Fruit fly (Drosophila melanogaster) whole organism, embryonic: Measurements from ENCODE around the gene Irc.

Experiments
- Atf-2 ChIP-seq: fragments of 200-800 bp; sonication (Bioruptor generic); optimal IDR thresholded peaks from 2 replicates; lab custom pipeline; 2016; ENCODE audit warnings: missing biosample characterization, missing genetic modification characterization
- Blimp-1 ChIP-seq: fragments of 200-800 bp; sonication (Bioruptor generic); optimal IDR thresholded peaks from 3 replicates; lab custom pipeline; 2018; ENCODE audit warnings: missing biosample characterization, missing genetic modification characterization, mild to moderate bottlenecking, moderate library complexity, missing genetic modification reagents
- CG10147 ChIP-seq: fragments of 200-800 bp; sonication (Bioruptor generic); optimal IDR thresholded peaks from 2 replicates; lab custom pipeline; 2019; ENCODE audit warnings: missing biosample characterization, mild to moderate bottlenecking, missing genetic modification characterization, moderate library complexity
- CG1233 ChIP-seq: fragments of 200-800 bp; sonication (Bioruptor generic); optimal IDR thresholded peaks from 4 replicates; lab custom pipeline; 2018; ENCODE audit warnings: missing biosample characterization, mild to moderate bottlenecking, missing genetic modification characterization
- CG12659 ChIP-seq: fragments of 200-800 bp; sonication (Bioruptor generic); optimal IDR thresholded peaks from 3 replicates; lab custom pipeline; 2017; ENCODE audit warnings: mild to moderate bottlenecking, missing biosample characterization, missing genetic modification reagents, missing genetic modification characterization
- CG14710 ChIP-seq: fragments of 200-800 bp; sonication (Bioruptor generic); optimal IDR thresholded peaks from 3 replicates; lab custom pipeline; 2019; ENCODE audit warnings: missing biosample characterization, mild to moderate bottlenecking, missing genetic modification characterization, moderate library complexity
- CG15514 ChIP-seq: fragments of 200-800 bp; sonication (Bioruptor generic); optimal IDR thresholded peaks from 3 replicates; lab custom pipeline; 2017; ENCODE audit warnings: missing biosample characterization, missing genetic modification characterization, mild to moderate bottlenecking, moderate library complexity, missing genetic modification reagents
- CG15696 ChIP-seq: fragments of 200-800 bp; sonication (Bioruptor generic); optimal IDR thresholded peaks from 2 replicates; lab custom pipeline; 2019; ENCODE audit warnings: missing biosample characterization, mild to moderate bottlenecking, missing genetic modification characterization, moderate library complexity
- CG16779 ChIP-seq: fragments of 200-800 bp; sonication (Bioruptor generic); IDR thresholded peaks from 2 replicates; pipeline ENCODE4 v1.3.6; 2022; ENCODE audit warnings: missing biosample characterization, missing genetic modification characterization
- CG18764 ChIP-seq: fragments of 200-800 bp; sonication (Bioruptor generic); optimal IDR thresholded peaks from 3 replicates; lab custom pipeline; 2016; ENCODE audit warnings: missing biosample characterization, missing genetic modification characterization
- CG2116 ChIP-seq: fragments of 200-800 bp; sonication (Bioruptor generic); optimal IDR thresholded peaks from 3 replicates; lab custom pipeline; 2018; ENCODE audit warnings: missing biosample characterization, mild to moderate bottlenecking, missing genetic modification characterization
- CG2129 ChIP-seq: fragments of 200-800 bp; sonication (Bioruptor generic); IDR thresholded peaks from 2 replicates; pipeline ENCODE4 v1.3.6; 2022; ENCODE audit warnings: missing biosample characterization, missing genetic modification characterization; ENCODE audit not compliant: partially characterized antibody
- CG32767 ChIP-seq: fragments of 200-800 bp; sonication (Bioruptor generic); IDR thresholded peaks from 2 replicates; pipeline ENCODE4 v1.3.6; 2022; ENCODE audit warnings: missing biosample characterization, missing genetic modification characterization
- CG4360 ChIP-seq: fragments of 200-800 bp; sonication (Bioruptor generic); IDR thresholded peaks from 2 replicates; pipeline ENCODE4 v1.3.6; 2022; ENCODE audit warnings: missing biosample characterization, missing genetic modification characterization
- CG4707 ChIP-seq: fragments of 200-800 bp; sonication (Bioruptor generic); optimal IDR thresholded peaks from 2 replicates; lab custom pipeline; 2018; ENCODE audit warnings: missing biosample characterization, mild to moderate bottlenecking, missing genetic modification characterization, moderate library complexity
- CG5245 ChIP-seq: fragments of 200-800 bp; sonication (Bioruptor generic); optimal IDR thresholded peaks from 3 replicates; lab custom pipeline; 2016; ENCODE audit warnings: missing biosample characterization, missing genetic modification characterization
- CG6854 ChIP-seq: fragments of 200-800 bp; sonication (Bioruptor generic); optimal IDR thresholded peaks from 3 replicates; lab custom pipeline; 2017; ENCODE audit warnings: missing biosample characterization, mild to moderate bottlenecking, missing genetic modification characterization
- CG8478 ChIP-seq: fragments of >200 bp; optimal IDR thresholded peaks from 2 replicates; lab custom pipeline; 2018
- Dll ChIP-seq: fragments of 200-800 bp; sonication (Bioruptor generic); IDR thresholded peaks from 4 replicates; pipeline ENCODE4 v1.3.6; 2022; ENCODE audit warnings: missing biosample characterization, missing genetic modification characterization; ENCODE audit not compliant: partially characterized antibody
- MBD-R2 ChIP-seq: fragments of 200-800 bp; sonication (Bioruptor generic); IDR thresholded peaks from 2 replicates; pipeline ENCODE4 v1.3.6; 2022; ENCODE audit warnings: missing biosample characterization, missing genetic modification characterization
- Opbp ChIP-seq: fragments of 200-800 bp; sonication (Bioruptor generic); IDR thresholded peaks from 3 replicates; pipeline ENCODE4 v1.3.6; 2022; ENCODE audit warnings: missing biosample characterization, missing genetic modification characterization; ENCODE audit not compliant: partially characterized antibody
- Ravus ChIP-seq: fragments of 200-800 bp; sonication (Bioruptor generic); IDR thresholded peaks from 2 replicates; pipeline ENCODE4 v1.3.6; 2022; ENCODE audit warnings: missing biosample characterization, missing genetic modification characterization
- Scr ChIP-seq: fragments of 200-800 bp; sonication (Bioruptor generic); IDR thresholded peaks from 2 replicates; pipeline ENCODE4 v1.3.6; 2022; ENCODE audit warnings: missing biosample characterization, missing genetic modification characterization; ENCODE audit not compliant: partially characterized antibody
- Side ChIP-seq: fragments of 200-800 bp; sonication (Bioruptor generic); optimal IDR thresholded peaks from 2 replicates; lab custom pipeline; 2016; ENCODE audit warnings: missing biosample characterization, missing genetic modification characterization
- Stat92E ChIP-seq, 3 experiments: fragments of >200 bp in 2 of 3; fragments of 200-800 bp in 1 of 3; sonication (Bioruptor generic) in 1 of 3; optimal IDR thresholded peaks; 2 replicates each; lab custom pipeline; 2017 to 2019; ENCODE audit warnings: missing biosample characterization in 3 of 3, missing genetic modification characterization in 3 of 3, mild to moderate bottlenecking in 1 of 3, moderate library complexity in 1 of 3
- abd-A ChIP-seq: fragments of 200-800 bp; sonication (Bioruptor generic); optimal IDR thresholded peaks from 3 replicates; lab custom pipeline; 2019; ENCODE audit warnings: missing biosample characterization, mild to moderate bottlenecking, missing genetic modification characterization, moderate library complexity
- bigmax ChIP-seq: fragments of 200-800 bp; sonication (Bioruptor generic); optimal IDR thresholded peaks from 2 replicates; lab custom pipeline; 2018; ENCODE audit warnings: missing biosample characterization, mild to moderate bottlenecking, missing genetic modification characterization
- bsh ChIP-seq, 2 experiments: fragments of 200-800 bp; sonication (Bioruptor generic); optimal IDR thresholded peaks; 2 replicates each; lab custom pipeline; 2017 to 2018; ENCODE audit warnings: mild to moderate bottlenecking in 2 of 2, missing biosample characterization in 2 of 2, missing genetic modification characterization in 2 of 2, moderate library complexity in 1 of 2
- cato ChIP-seq: fragments of 200-800 bp; sonication (Bioruptor generic); optimal IDR thresholded peaks from 2 replicates; lab custom pipeline; 2016; ENCODE audit warnings: missing biosample characterization, missing genetic modification characterization, borderline replicate concordance
- chinmo ChIP-seq: fragments of 200-800 bp; sonication (Bioruptor generic); IDR thresholded peaks from 4 replicates; pipeline ENCODE4 v1.3.6; 2022; ENCODE audit warnings: missing biosample characterization, missing genetic modification characterization; ENCODE audit not compliant: partially characterized antibody
- crc ChIP-seq: fragments of 200-800 bp; sonication (Bioruptor generic); optimal IDR thresholded peaks from 2 replicates; lab custom pipeline; 2016; ENCODE audit warnings: missing biosample characterization, missing genetic modification characterization
- dati ChIP-seq: fragments of 200-800 bp; sonication (Bioruptor generic); IDR thresholded peaks from 2 replicates; pipeline ENCODE4 v1.3.6; 2022; ENCODE audit warnings: missing biosample characterization, missing genetic modification characterization
- dmrt11E ChIP-seq: fragments of 200-800 bp; sonication (Bioruptor generic); optimal IDR thresholded peaks from 3 replicates; lab custom pipeline; 2018; ENCODE audit warnings: missing biosample characterization, mild to moderate bottlenecking, missing genetic modification characterization, moderate library complexity
- fd64A ChIP-seq: fragments of 200-800 bp; sonication (Bioruptor generic); optimal IDR thresholded peaks from 3 replicates; lab custom pipeline; 2018; ENCODE audit warnings: missing biosample characterization, mild to moderate bottlenecking, missing genetic modification characterization
- gsb-n ChIP-seq: fragments of 200-800 bp; sonication (Bioruptor generic); optimal IDR thresholded peaks from 3 replicates; lab custom pipeline; 2018; ENCODE audit warnings: missing biosample characterization, mild to moderate bottlenecking, missing genetic modification characterization
- inv ChIP-seq: fragments of 200-800 bp; sonication (Bioruptor generic); IDR thresholded peaks from 2 replicates; pipeline ENCODE4 v1.3.6; 2022; ENCODE audit warnings: missing biosample characterization, missing genetic modification characterization; ENCODE audit not compliant: partially characterized antibody
- kni ChIP-seq: fragments of 200-800 bp; sonication (Bioruptor generic); optimal IDR thresholded peaks from 3 replicates; lab custom pipeline; 2017; ENCODE audit warnings: mild to moderate bottlenecking, missing biosample characterization, missing genetic modification reagents, missing genetic modification characterization
- lab ChIP-seq: fragments of 200-800 bp; sonication (Bioruptor generic); optimal IDR thresholded peaks from 3 replicates; lab custom pipeline; 2017; ENCODE audit warnings: missing biosample characterization, missing genetic modification characterization, mild to moderate bottlenecking, moderate library complexity, missing genetic modification reagents
- mirr ChIP-seq: fragments of 200-800 bp; sonication (Bioruptor generic); optimal IDR thresholded peaks from 3 replicates; lab custom pipeline; 2018; ENCODE audit warnings: missing biosample characterization, mild to moderate bottlenecking, missing genetic modification characterization
- nmo ChIP-seq: fragments of 200-800 bp; sonication (Bioruptor generic); optimal IDR thresholded peaks from 2 replicates; lab custom pipeline; 2018; ENCODE audit warnings: missing biosample characterization, mild to moderate bottlenecking, missing genetic modification characterization, moderate library complexity
- pnt ChIP-seq: fragments of 200-800 bp; sonication (Bioruptor generic); optimal IDR thresholded peaks from 3 replicates; lab custom pipeline; 2016; ENCODE audit warnings: missing biosample characterization, missing genetic modification characterization
- psq ChIP-seq: fragments of 200-800 bp; sonication (Bioruptor generic); optimal IDR thresholded peaks from 2 replicates; lab custom pipeline; 2017; ENCODE audit warnings: missing biosample characterization, missing genetic modification characterization
- pzg ChIP-seq: fragments of 200-800 bp; sonication (Bioruptor generic); optimal IDR thresholded peaks from 3 replicates; lab custom pipeline; 2018; ENCODE audit warnings: missing biosample characterization, mild to moderate bottlenecking, missing genetic modification characterization, moderate library complexity
- sd ChIP-seq: fragments of 200-800 bp; sonication (Bioruptor generic); optimal IDR thresholded peaks from 3 replicates; lab custom pipeline; 2018; ENCODE audit warnings: missing biosample characterization, mild to moderate bottlenecking, missing genetic modification characterization, moderate library complexity
- sens ChIP-seq: fragments of 200-800 bp; sonication (Bioruptor generic); peaks from one replicate; lab custom pipeline; 2016; ENCODE audit warnings: missing biosample characterization, missing genetic modification characterization
- slou ChIP-seq: fragments of 200-800 bp; sonication (Bioruptor generic); optimal IDR thresholded peaks from 3 replicates; lab custom pipeline; 2016; ENCODE audit warnings: missing biosample characterization, missing genetic modification characterization
- tup ChIP-seq: fragments of 200-800 bp; sonication (Bioruptor generic); optimal IDR thresholded peaks from 2 replicates; lab custom pipeline; 2016; ENCODE audit warnings: missing biosample characterization, mild to moderate bottlenecking, missing genetic modification characterization, moderate library complexity

The Irc gene

DNA sequence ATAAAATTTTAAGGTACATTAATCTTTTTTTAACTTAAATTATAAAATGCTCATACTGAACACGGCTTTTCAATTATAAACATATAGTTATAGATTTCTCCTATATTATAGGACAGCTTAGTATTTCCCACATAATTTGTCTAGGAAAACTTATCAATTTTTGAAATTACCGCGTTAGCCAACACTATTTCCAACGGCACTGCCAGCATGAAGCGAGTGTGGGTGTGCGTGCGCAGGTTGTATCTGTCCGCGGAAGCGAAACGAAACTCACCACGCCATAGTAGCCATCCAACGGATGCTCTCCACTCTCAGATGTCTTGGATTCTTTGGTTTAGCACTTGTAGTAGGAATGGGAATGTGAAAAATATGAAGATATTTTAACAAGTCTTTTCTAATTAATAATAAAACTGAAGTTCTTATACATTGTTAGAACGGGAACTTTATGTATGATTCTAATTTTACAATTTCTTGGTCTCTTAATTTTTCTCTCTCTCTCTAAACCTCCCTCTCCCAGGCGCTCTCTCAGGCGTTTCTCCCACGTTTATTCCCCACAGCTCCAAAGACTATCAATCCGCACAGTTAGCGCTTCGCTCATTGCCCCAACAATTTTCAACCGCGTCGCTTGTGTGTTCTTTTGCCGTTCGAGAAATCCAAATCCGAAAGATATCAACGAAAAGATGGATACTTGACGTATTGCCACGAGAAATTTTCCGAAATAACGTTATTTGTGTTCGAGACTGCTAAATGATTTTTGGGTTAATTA, 50.9 kb downstream of the Irc start, which contains the start of gene Dad (continued):
- TF ChIP-seq CG15514 (GFP tag; lab: Kevin White, UChicago) (peak; percentile 24), CG8478 (lab: Kevin White, UChicago) (no peak), CG15696 (tag; lab: Kevin White, UChicago) (no peak), CG10147 (GFP tag; lab: Kevin White, UChicago) (peak; percentile 5), sd (peak; percentile 7), Side (GFP tag; lab: Kevin White, UChicago) (peak; percentile 11), sens (GFP tag; lab: Kevin White, UChicago) (peak; percentile 88), CG2129 (no peak), lab (GFP tag; lab: Kevin White, UChicago) (peak; percentile 43), Stat92E (GFP tag; optimal IDR thresholded peaks at IDR 0.05; lab: Kevin White, UChicago) (peak in 1 of 3 experiments; percentile 52), CG2116 (no peak), Ravus (GFP tag; lab: Robert Waterston, UW) (no peak), kni (peak; percentile 41), Opbp (GFP tag; lab: Robert Waterston, UW) (0 out of 3 replicates have a peak, but pooled peaks have one; percentile 50), CG18764 (GFP tag; lab: Kevin White, UChicago) (no peak), bigmax (GFP tag; lab: Kevin White, UChicago) (no peak), MBD-R2 (GFP tag; lab: Robert Waterston, UW) (no peak), CG16779 (GFP tag; lab: Robert Waterston, UW) (no peak), CG4707 (GFP tag; lab: Kevin White, UChicago) (peak; percentile 29), pnt (GFP tag; lab: Kevin White, UChicago) (no peak), Blimp-1 (GFP tag; lab: Kevin White, UChicago) (no peak), CG1233 (GFP tag; lab: Kevin White, UChicago) (no peak), nmo (GFP tag; lab: Kevin White, UChicago) (no peak), psq (no peak), Scr (GFP tag; lab: Robert Waterston, UW) (0 out of 2 replicates have a peak, but pooled peaks have one; percentile 38), abd-A (tag; lab: Kevin White, UChicago) (peak; percentile 67), mirr (GFP tag; lab: Kevin White, UChicago) (peak; percentile 3), dmrt11E (tag; lab: Kevin White, UChicago) (no peak), gsb-n (no peak), chinmo (GFP tag; lab: Robert Waterston, UW) (0 out of 4 replicates have a peak, but pooled peaks have one; percentile 25), crc (no peak), fd64A (no peak), inv (no peak), Atf-2 (GFP tag; lab: Kevin White, UChicago) (no peak), CG4360 (GFP tag; lab: Robert Waterston, UW) (no peak; the same call in 1 of the 2 replicates), dati (GFP tag; lab: Robert Waterston, UW) (no peak), CG5245 (no peak), CG6854 (GFP tag; lab: Kevin White, UChicago) (no peak), CG14710 (tag; lab: Kevin White, UChicago) (no peak), bsh (GFP tag; optimal IDR thresholded peaks at IDR 0.05; lab: Kevin White, UChicago) (peak in 1 of 2 experiments; percentile 23), tup (GFP tag; lab: Kevin White, UChicago) (no peak), CG12659 (GFP tag; lab: Kevin White, UChicago) (peak; percentile 15), CG32767 (GFP tag; lab: Robert Waterston, UW) (peak; percentile 23; the same call in 1 of the 2 replicates), cato (no peak), pzg (GFP tag; lab: Kevin White, UChicago) (peak; percentile 44), slou (no peak), Dll (GFP tag; lab: Robert Waterston, UW) (peak; percentile 56; the same call in 3 of the 4 replicates)
